Worm (Caenorhabditis elegans) whole organism, early embryonic: ENCODE data around the gene F22B5.5.

ENCODE experiments used
- B0310.2 ChIP-seq: sonication (generic microtip); optimal IDR thresholded peaks from 2 replicates; lab custom pipeline; 2016; ENCODE audit warnings: mild to moderate bottlenecking, missing genetic modification characterization, missing compliant biosample characterization
- F13C5.2 ChIP-seq: sonication (generic microtip); optimal IDR thresholded peaks from 2 replicates; lab custom pipeline; 2017; ENCODE audit warnings: mild to moderate bottlenecking, missing genetic modification characterization, inconsistent platforms, missing compliant biosample characterization
- aly-1 ChIP-seq: sonication (generic microtip); optimal IDR thresholded peaks from 2 replicates; lab custom pipeline; 2016; ENCODE audit warnings: missing genetic modification characterization, missing compliant biosample characterization
- ama-1 ChIP-seq: fragments of 150-350 bp; optimal IDR thresholded peaks from 2 replicates; lab custom pipeline; 2014
- ceh-13 ChIP-seq: fragments of 200-800 bp; sonication (Bioruptor generic); optimal IDR thresholded peaks from 2 replicates; lab custom pipeline; 2018; ENCODE audit warnings: mild to moderate bottlenecking, missing genetic modification characterization, missing compliant biosample characterization
- ceh-36 ChIP-seq: sonication (generic microtip); optimal IDR thresholded peaks from 2 replicates; lab custom pipeline; 2016; ENCODE audit warnings: missing genetic modification characterization, inconsistent platforms, missing compliant biosample characterization
- ets-7 ChIP-seq: sonication (generic microtip); optimal IDR thresholded peaks from 2 replicates; lab custom pipeline; 2016; ENCODE audit warnings: missing genotype, missing genetic modification characterization, missing compliant biosample characterization
- flt-1 ChIP-seq: fragments of 200-800 bp; sonication (Bioruptor generic); IDR thresholded peaks from 2 replicates; pipeline ENCODE4 v1.3.6; 2022; ENCODE audit warnings: missing genetic modification characterization, missing compliant biosample characterization
- hmbx-1 ChIP-seq: sonication (generic microtip); optimal IDR thresholded peaks from 2 replicates; lab custom pipeline; 2016; ENCODE audit warnings: mild to moderate bottlenecking, missing genetic modification characterization, missing compliant biosample characterization
- hmg-4 ChIP-seq: fragments of 200-800 bp; sonication (Bioruptor generic); optimal IDR thresholded peaks from 2 replicates; lab custom pipeline; 2018; ENCODE audit warnings: mild to moderate bottlenecking, missing genetic modification characterization, missing compliant biosample characterization
- hnd-1 ChIP-seq: sonication (generic microtip); optimal IDR thresholded peaks from 2 replicates; lab custom pipeline; 2016; ENCODE audit warnings: missing genetic modification characterization, missing compliant biosample characterization
- pes-1 ChIP-seq: fragments of 200-800 bp; sonication (Bioruptor generic); IDR thresholded peaks from 2 replicates; pipeline ENCODE4 v1.3.6; 2022; ENCODE audit warnings: missing genetic modification reagents, missing genetic modification characterization, missing compliant biosample characterization
- scrt-1 ChIP-seq: fragments of 200-800 bp; sonication (Bioruptor generic); IDR thresholded peaks from 2 replicates; pipeline ENCODE4 v1.3.6; 2022; ENCODE audit warnings: missing genetic modification characterization, missing compliant biosample characterization
- sea-1 ChIP-seq: fragments of 200-800 bp; sonication (Bioruptor generic); conservative IDR thresholded peaks from 2 replicates; pipeline ENCODE4 v1.3.6; 2022; ENCODE audit warnings: missing genetic modification characterization, missing compliant biosample characterization
- tbx-11 ChIP-seq: fragments of 200-800 bp; sonication (Bioruptor generic); IDR thresholded peaks from 2 replicates; pipeline ENCODE4 v1.3.6; 2022; ENCODE audit warnings: missing genetic modification characterization, missing compliant biosample characterization
- tbx-37 ChIP-seq: fragments of 200-800 bp; sonication (Bioruptor generic); conservative IDR thresholded peaks from 2 replicates; pipeline ENCODE4 v1.3.6; 2022; ENCODE audit warnings: missing genetic modification reagents, missing genetic modification characterization, missing compliant biosample characterization
- tra-4 ChIP-seq: sonication (generic microtip); optimal IDR thresholded peaks from 2 replicates; lab custom pipeline; 2017; ENCODE audit warnings: missing genetic modification characterization, missing compliant biosample characterization

The F22B5.5 gene

ce11 chrII:8456681-8457389 is 2.4 kb upstream of the F22B5.5 start:
- TF ChIP-seq tra-4 (no peak), hmg-4 (no peak), flt-1 (GFP tag; lab: Robert Waterston, UW) (no peak), scrt-1 (GFP tag; lab: Robert Waterston, UW) (no peak)

- TF ChIP-seq F13C5.2 (no peak), scrt-1 (GFP tag; lab: Robert Waterston, UW) (no peak), ceh-13 (GFP tag; lab: Kevin White, UChicago) (no peak), tbx-37 (GFP tag; lab: Robert Waterston, UW) (no peak), hmbx-1 (tag; lab: Kevin White, UChicago) (no peak), ets-7 (tag; lab: Kevin White, UChicago) (no peak), hnd-1 (tag; lab: Kevin White, UChicago) (no peak), aly-1 (no peak)
Observed at ce11 chrII:8456094-8456493, 1.7 kb upstream of the F22B5.5 start, which contains the start of gene F22B5.6. F22B5.6 (minus strand) TSS chrII:8456194.

ce11 chrII:8451425-8451824 is 3.0 kb downstream of the F22B5.5 start:
- TF ChIP-seq aly-1 (no peak), ceh-36 (tag; lab: Kevin White, UChicago) (no peak), hmg-4 (no peak), flt-1 (GFP tag; lab: Robert Waterston, UW) (no peak), pes-1 (GFP tag; lab: Robert Waterston, UW) (no peak), sea-1 (GFP tag; lab: Robert Waterston, UW) (no peak), tbx-11 (GFP tag; lab: Robert Waterston, UW) (no peak), hmbx-1 (tag; lab: Kevin White, UChicago) (no peak), tbx-37 (GFP tag; lab: Robert Waterston, UW) (no peak), B0310.2 (tag; lab: Kevin White, UChicago) (no peak), hnd-1 (tag; lab: Kevin White, UChicago) (no peak), F13C5.2 (no peak), ama-1 (lab: Kevin White, UChicago) (no peak), tra-4 (no peak), ets-7 (tag; lab: Kevin White, UChicago) (no peak), ceh-13 (GFP tag; lab: Kevin White, UChicago) (no peak), scrt-1 (GFP tag; lab: Robert Waterston, UW) (no peak)

ce11 chrII:8450750-8451149 is 3.7 kb downstream of the F22B5.5 start:
- TF ChIP-seq ama-1 (lab: Kevin White, UChicago) (no peak), hnd-1 (tag; lab: Kevin White, UChicago) (no peak), scrt-1 (GFP tag; lab: Robert Waterston, UW) (no peak), hmg-4 (no peak), pes-1 (GFP tag; lab: Robert Waterston, UW) (no peak), aly-1 (no peak), tbx-37 (GFP tag; lab: Robert Waterston, UW) (no peak)

ce11 chrII:8449660-8450118 is 4.7 kb downstream of the F22B5.5 start, which contains the start of gene F22B5.4:
F22B5.4 (plus strand) TSS chrII:8449710.
- TF ChIP-seq aly-1 (no peak), hmg-4 (no peak), sea-1 (GFP tag; lab: Robert Waterston, UW) (no peak), ceh-13 (GFP tag; lab: Kevin White, UChicago) (no peak)

ce11 chrII:8446731-8447130 is 7.7 kb downstream of the F22B5.5 start, which contains the start of gene cut-3:
cut-3 (minus strand) TSS chrII:8446831.
- TF ChIP-seq tra-4 (no peak), ama-1 (lab: Kevin White, UChicago) (no peak), hnd-1 (tag; lab: Kevin White, UChicago) (no peak), tbx-11 (GFP tag; lab: Robert Waterston, UW) (no peak), pes-1 (GFP tag; lab: Robert Waterston, UW) (no peak), ets-7 (tag; lab: Kevin White, UChicago) (no peak), hmbx-1 (tag; lab: Kevin White, UChicago) (no peak)

ce11 chrII:8444007-8444406 is 10.4 kb downstream of the F22B5.5 start, which contains the start of gene evl-20:
evl-20 (plus strand) TSS chrII:8444307.
- TF ChIP-seq hmg-4, result no peak
- TF ChIP-seq B0310.2 (tag; lab: Kevin White, UChicago), result no peak
- no peak for TF ChIP-seq tbx-37 (GFP tag; lab: Robert Waterston, UW)
- no peak for TF ChIP-seq scrt-1 (GFP tag; lab: Robert Waterston, UW)
- no peak for TF ChIP-seq pes-1 (GFP tag; lab: Robert Waterston, UW)
- no peak for TF ChIP-seq tra-4
- no peak for TF ChIP-seq F13C5.2
- TF ChIP-seq sea-1 (GFP tag; lab: Robert Waterston, UW), result no peak
- TF ChIP-seq ceh-13 (GFP tag; lab: Kevin White, UChicago), result no peak
- no peak for TF ChIP-seq hnd-1 (tag; lab: Kevin White, UChicago)
- no peak for TF ChIP-seq hmbx-1 (tag; lab: Kevin White, UChicago)
- TF ChIP-seq aly-1, result no peak
- TF ChIP-seq ets-7 (tag; lab: Kevin White, UChicago), result no peak
- no peak for TF ChIP-seq ceh-36 (tag; lab: Kevin White, UChicago)
- TF ChIP-seq flt-1 (GFP tag; lab: Robert Waterston, UW), result no peak
- no peak for TF ChIP-seq tbx-11 (GFP tag; lab: Robert Waterston, UW)
- no peak for TF ChIP-seq ama-1 (lab: Kevin White, UChicago)
